Fruit fly (Drosophila melanogaster) whole organism, adult: Measurements from ENCODE around the gene CG7296.

ENCODE experiments used
- CG1620 ChIP-seq: fragments of 200-800 bp; sonication (Bioruptor generic); optimal IDR thresholded peaks from 2 replicates; lab custom pipeline; 2016; ENCODE audit warnings: missing biosample characterization, missing genetic modification characterization
- CG5204 ChIP-seq: fragments of 200-800 bp; sonication (Bioruptor generic); optimal IDR thresholded peaks from 2 replicates; lab custom pipeline; 2016; ENCODE audit warnings: missing biosample characterization, missing genetic modification characterization
- CG7101 ChIP-seq: fragments of 200-800 bp; sonication (Bioruptor generic); optimal IDR thresholded peaks from 2 replicates; lab custom pipeline; 2018; ENCODE audit warnings: missing biosample characterization, mild to moderate bottlenecking, missing genetic modification characterization, moderate library complexity
- Mnt ChIP-seq: fragments of 200-800 bp; sonication (Bioruptor generic); optimal IDR thresholded peaks from 2 replicates; lab custom pipeline; 2016; ENCODE audit warnings: missing biosample characterization, mild to moderate bottlenecking, missing genetic modification characterization
- bab1 ChIP-seq: fragments of 200-800 bp; sonication (Bioruptor generic); optimal IDR thresholded peaks from 3 replicates; lab custom pipeline; 2019; ENCODE audit warnings: missing biosample characterization, mild to moderate bottlenecking, missing genetic modification characterization, moderate library complexity
- cnc ChIP-seq, 2 experiments: fragments of >200 bp; optimal IDR thresholded peaks; 2 replicates each; lab custom pipeline; 2017
- ovo ChIP-seq: fragments of 200-800 bp; sonication (Bioruptor generic); optimal IDR thresholded peaks from 2 replicates; lab custom pipeline; 2016; ENCODE audit warnings: missing biosample characterization, missing genetic modification characterization

- TF ChIP-seq CG7101 (tag; lab: Kevin White, UChicago) (no peak), cnc (optimal IDR thresholded peaks at IDR 0.05; lab: Kevin White, UChicago) (no peak), ovo (GFP tag; lab: Kevin White, UChicago) (no peak), CG1620 (no peak), bab1 (no peak), Mnt (GFP tag; lab: Kevin White, UChicago) (no peak), CG5204 (GFP tag; lab: Kevin White, UChicago) (no peak)
Measured at dm6 chr2L:10693018-10693417, 6.2 kb upstream of the CG7296 start.
